Fruit fly (Drosophila melanogaster) whole organism, prepupa: ENCODE measurements around the gene Ace.

ENCODE experiments used
- CG10669 ChIP-seq: fragments of 200-800 bp; sonication (Bioruptor generic); optimal IDR thresholded peaks from 3 replicates; lab custom pipeline; 2018; ENCODE audit warnings: missing biosample characterization, mild to moderate bottlenecking, missing genetic modification characterization, moderate library complexity
- CG11762 ChIP-seq: fragments of 200-800 bp; sonication (Bioruptor generic); optimal IDR thresholded peaks from 3 replicates; lab custom pipeline; 2016; ENCODE audit warnings: missing biosample characterization, missing genetic modification characterization; ENCODE audit not compliant: insufficient read depth
- CG15336 ChIP-seq: fragments of 200-800 bp; sonication (Bioruptor generic); IDR thresholded peaks from 2 replicates; pipeline ENCODE4 v1.3.6; 2022; ENCODE audit warnings: missing biosample characterization, missing genetic modification characterization
- CG1621 ChIP-seq: fragments of 200-800 bp; sonication (Bioruptor generic); optimal IDR thresholded peaks from 3 replicates; lab custom pipeline; 2018; ENCODE audit warnings: missing biosample characterization, mild to moderate bottlenecking, missing genetic modification characterization
- CG3032 ChIP-seq: fragments of 200-800 bp; optimal IDR thresholded peaks from 2 replicates; lab custom pipeline; 2019; ENCODE audit warnings: missing biosample characterization, mild to moderate bottlenecking, missing genetic modification characterization, moderate library complexity
- CG31627 ChIP-seq: fragments of 200-800 bp; sonication (Bioruptor generic); optimal IDR thresholded peaks from 3 replicates; lab custom pipeline; 2016; ENCODE audit warnings: missing biosample characterization, missing genetic modification characterization
- CG32006 ChIP-seq: fragments of 200-800 bp; sonication (Bioruptor generic); optimal IDR thresholded peaks from 3 replicates; lab custom pipeline; 2017; ENCODE audit warnings: missing biosample characterization, mild to moderate bottlenecking, missing genetic modification characterization
- CG34406 ChIP-seq: fragments of 200-800 bp; sonication (Bioruptor generic); optimal IDR thresholded peaks from 3 replicates; lab custom pipeline; 2016; ENCODE audit warnings: missing biosample characterization, missing genetic modification characterization
- CG4318 ChIP-seq: fragments of 200-800 bp; sonication (Bioruptor generic); optimal IDR thresholded peaks from 3 replicates; lab custom pipeline; 2017; ENCODE audit warnings: missing biosample characterization, mild to moderate bottlenecking, missing genetic modification characterization
- CG6808 ChIP-seq: fragments of 200-800 bp; sonication (Bioruptor generic); optimal IDR thresholded peaks from 3 replicates; lab custom pipeline; 2017; ENCODE audit warnings: missing biosample characterization, missing genetic modification characterization, mild to moderate bottlenecking, moderate library complexity, missing genetic modification reagents
- CG6854 ChIP-seq: fragments of 200-800 bp; sonication (Bioruptor generic); optimal IDR thresholded peaks from 2 replicates; lab custom pipeline; 2017; ENCODE audit warnings: missing biosample characterization, mild to moderate bottlenecking, missing genetic modification characterization
- CG8119 ChIP-seq: fragments of 200-800 bp; sonication (Bioruptor generic); IDR thresholded peaks from 3 replicates; pipeline ENCODE4 v1.3.6; 2022; ENCODE audit warnings: missing biosample characterization, missing genetic modification characterization
- CG8319 ChIP-seq: fragments of 200-800 bp; sonication (Bioruptor generic); optimal IDR thresholded peaks from 3 replicates; lab custom pipeline; 2016; ENCODE audit warnings: missing biosample characterization, missing genetic modification characterization
- Eip78C ChIP-seq: fragments of 200-800 bp; sonication (Bioruptor generic); peaks from one replicate; lab custom pipeline; 2016; ENCODE audit warnings: missing biosample characterization, missing genetic modification characterization
- Eip93F ChIP-seq: fragments of 200-800 bp; sonication (Bioruptor generic); optimal IDR thresholded peaks from 2 replicates; lab custom pipeline; 2016; ENCODE audit warnings: missing biosample characterization, mild to moderate bottlenecking, missing genetic modification characterization
- Ets21C ChIP-seq: fragments of 200-800 bp; sonication (Bioruptor generic); optimal IDR thresholded peaks from 3 replicates; lab custom pipeline; 2016; ENCODE audit warnings: missing biosample characterization, missing genetic modification characterization
- Gug ChIP-seq: fragments of 200-800 bp; sonication (Bioruptor generic); IDR thresholded peaks from 2 replicates; pipeline ENCODE4 v1.3.6; 2022; ENCODE audit warnings: missing biosample characterization, missing genetic modification characterization
- Hr39 ChIP-seq: fragments of 200-800 bp; sonication (Bioruptor generic); optimal IDR thresholded peaks from 2 replicates; lab custom pipeline; 2016; ENCODE audit warnings: missing biosample characterization, missing genetic modification characterization
- Hr4 ChIP-seq: fragments of 200-800 bp; sonication (Bioruptor generic); optimal IDR thresholded peaks from 3 replicates; lab custom pipeline; 2016; ENCODE audit warnings: missing biosample characterization, missing genetic modification characterization
- Lpt ChIP-seq: fragments of 200-800 bp; sonication (Bioruptor generic); optimal IDR thresholded peaks from 3 replicates; lab custom pipeline; 2016; ENCODE audit warnings: missing biosample characterization, missing genetic modification characterization
- Met ChIP-seq: fragments of 200-800 bp; sonication (Bioruptor generic); optimal IDR thresholded peaks from 3 replicates; lab custom pipeline; 2016; ENCODE audit warnings: missing biosample characterization, missing genetic modification characterization
- OdsH ChIP-seq: fragments of 200-800 bp; sonication (Bioruptor generic); optimal IDR thresholded peaks from 3 replicates; lab custom pipeline; 2016; ENCODE audit warnings: missing biosample characterization, missing genetic modification characterization
- Sox102F ChIP-seq: fragments of 200-800 bp; sonication (Bioruptor generic); optimal IDR thresholded peaks from 2 replicates; lab custom pipeline; 2016; ENCODE audit warnings: missing biosample characterization, mild to moderate bottlenecking, missing genetic modification characterization
- Sox14 ChIP-seq: fragments of 200-800 bp; sonication (Bioruptor generic); optimal IDR thresholded peaks from 3 replicates; lab custom pipeline; 2016; ENCODE audit warnings: missing biosample characterization, missing genetic modification characterization
- acj6 ChIP-seq: fragments of 200-800 bp; sonication (Bioruptor generic); optimal IDR thresholded peaks from 3 replicates; lab custom pipeline; 2016; ENCODE audit warnings: missing biosample characterization, missing genetic modification characterization
- dsx ChIP-seq: fragments of 200-800 bp; optimal IDR thresholded peaks from 3 replicates; lab custom pipeline; 2019; ENCODE audit warnings: missing biosample characterization, mild to moderate bottlenecking, missing genetic modification characterization, moderate library complexity; ENCODE audit not compliant: poor library complexity, severe bottlenecking
- esn ChIP-seq: fragments of 200-800 bp; sonication (Bioruptor generic); optimal IDR thresholded peaks from 2 replicates; lab custom pipeline; 2016; ENCODE audit warnings: missing biosample characterization, mild to moderate bottlenecking, missing genetic modification characterization, moderate library complexity
- fkh ChIP-seq: fragments of 200-800 bp; sonication (Bioruptor generic); optimal IDR thresholded peaks from 3 replicates; lab custom pipeline; 2017; ENCODE audit warnings: missing biosample characterization, mild to moderate bottlenecking, missing genetic modification characterization, moderate library complexity
- lz ChIP-seq: fragments of 200-800 bp; sonication (Bioruptor generic); optimal IDR thresholded peaks from 3 replicates; lab custom pipeline; 2016; ENCODE audit warnings: missing biosample characterization, missing genetic modification characterization
- net ChIP-seq: fragments of 200-800 bp; sonication (Bioruptor generic); optimal IDR thresholded peaks from 3 replicates; lab custom pipeline; 2016; ENCODE audit warnings: missing biosample characterization, missing genetic modification characterization
- pdm3 ChIP-seq: fragments of 200-800 bp; sonication (Bioruptor generic); optimal IDR thresholded peaks from 3 replicates; lab custom pipeline; 2016; ENCODE audit warnings: missing biosample characterization, missing genetic modification characterization
- spab ChIP-seq: fragments of 200-800 bp; sonication (Bioruptor generic); optimal IDR thresholded peaks from 2 replicates; lab custom pipeline; 2017; ENCODE audit warnings: missing biosample characterization, mild to moderate bottlenecking, missing genetic modification characterization, missing genetic modification reagents
- svp ChIP-seq: fragments of 200-800 bp; sonication (Bioruptor generic); peaks from one replicate; lab custom pipeline; 2016; ENCODE audit warnings: missing biosample characterization, missing genetic modification characterization

Gene Ace

dm6 chr3R:13285110-13285509, 25.8 kb upstream of the Ace start:
- TF ChIP-seq CG8119 (GFP tag; lab: Robert Waterston, UW): no peak

dm6 chr3R:13279419-13279818, 20.1 kb upstream of the Ace start, which contains the start of gene CG8630:
Gene CG8630, plus strand, starts transcription at chr3R:13279721.
- TF ChIP-seq fkh (GFP tag; lab: Kevin White, UChicago): no peak
- no peak for TF ChIP-seq CG6854 (GFP tag; lab: Kevin White, UChicago)
- no peak for TF ChIP-seq CG4318
- TF ChIP-seq CG32006 (GFP tag; lab: Kevin White, UChicago): no peak
- TF ChIP-seq pdm3: no peak
- no peak for TF ChIP-seq Hr4 (GFP tag; lab: Kevin White, UChicago)
- TF ChIP-seq CG11762: no peak
- TF ChIP-seq CG1621 (tag; lab: Kevin White, UChicago): no peak
- TF ChIP-seq CG8119 (GFP tag; lab: Robert Waterston, UW): no peak
- TF ChIP-seq Sox102F (GFP tag; lab: Kevin White, UChicago): no peak
- no peak for TF ChIP-seq CG10669
- TF ChIP-seq Met (GFP tag; lab: Kevin White, UChicago): no peak
- TF ChIP-seq Gug (GFP tag; lab: Robert Waterston, UW): no peak
- TF ChIP-seq dsx: no peak
- TF ChIP-seq CG8319: no peak
- TF ChIP-seq CG34406: no peak
- no peak for TF ChIP-seq CG3032 (tag; lab: Kevin White, UChicago)
- TF ChIP-seq CG31627 (GFP tag; lab: Kevin White, UChicago): no peak
- TF ChIP-seq Eip78C (GFP tag; lab: Kevin White, UChicago): no peak

dm6 chr3R:13275473-13275872, 16.2 kb upstream of the Ace start:
- TF ChIP-seq svp (GFP tag; lab: Kevin White, UChicago) (peak; percentile 74), Eip93F (GFP tag; lab: Kevin White, UChicago) (no peak)

- no peak for TF ChIP-seq OdsH (GFP tag; lab: Kevin White, UChicago)
These were observed 15.0 kb upstream of the Ace start for dm6 chr3R:13274257-13274796.

dm6 chr3R:13273462-13273861, 14.1 kb upstream of the Ace start:
- TF ChIP-seq Lpt (GFP tag; lab: Kevin White, UChicago) (no peak), Hr39 (GFP tag; lab: Kevin White, UChicago) (no peak), spab (no peak), Ets21C (no peak), esn (no peak), CG8119 (GFP tag; lab: Robert Waterston, UW) (no peak), net (no peak), acj6 (GFP tag; lab: Kevin White, UChicago) (no peak), CG15336 (GFP tag; lab: Robert Waterston, UW) (no peak), Eip93F (GFP tag; lab: Kevin White, UChicago) (no peak), CG6808 (GFP tag; lab: Kevin White, UChicago) (no peak)

dm6 chr3R:13271758-13272157, 12.4 kb upstream of the Ace start, which contains the start of gene TBC1D5:
Gene TBC1D5, minus strand, starts transcription at chr3R:13272011.
- TF ChIP-seq CG6854 (GFP tag; lab: Kevin White, UChicago) (peak; percentile 14), Sox14 (peak; percentile 8), svp (GFP tag; lab: Kevin White, UChicago) (peak; percentile 63), lz (no peak), Eip78C (GFP tag; lab: Kevin White, UChicago) (peak; percentile 69)
